Worm (Caenorhabditis elegans) whole organism, L3 larva: ENCODE results near the gene H14E04.2.
A peak's percentile ranks its signal among the peaks of the same experiment; 100 is the strongest.

Experiments used
- R02D3.7 ChIP-seq: fragments of 150-350 bp; optimal IDR thresholded peaks from 2 replicates; lab custom pipeline; 2014; ENCODE audit warnings: missing biosample characterization, missing genetic modification characterization
- ZK546.5 ChIP-seq: sonication (generic microtip); optimal IDR thresholded peaks from 2 replicates; lab custom pipeline; 2017; ENCODE audit warnings: missing biosample characterization, missing genetic modification characterization
- aly-2 ChIP-seq: fragments of 150-350 bp; optimal IDR thresholded peaks from 2 replicates; lab custom pipeline; 2014; ENCODE audit warnings: missing biosample characterization, missing genetic modification characterization
- ama-1 ChIP-seq: fragments of 150-350 bp; optimal IDR thresholded peaks from 2 replicates; lab custom pipeline; 2018
- ceh-16 ChIP-seq: sonication (generic microtip); optimal IDR thresholded peaks from 2 replicates; lab custom pipeline; 2017; ENCODE audit warnings: missing biosample characterization, missing genetic modification characterization
- ceh-28 ChIP-seq: fragments of 150-350 bp; optimal IDR thresholded peaks from 2 replicates; lab custom pipeline; 2014; ENCODE audit warnings: missing biosample characterization, missing genetic modification reagents, missing genetic modification characterization
- ceh-82 ChIP-seq: fragments of 150-350 bp; optimal IDR thresholded peaks from 2 replicates; lab custom pipeline; 2014; ENCODE audit warnings: missing biosample characterization, missing genetic modification characterization
- ceh-9 ChIP-seq: sonication (generic microtip); optimal IDR thresholded peaks from 2 replicates; lab custom pipeline; 2018; ENCODE audit warnings: missing biosample characterization, missing genetic modification characterization
- daf-12 ChIP-seq: fragments of 150-350 bp; optimal IDR thresholded peaks from 2 replicates; lab custom pipeline; 2014; ENCODE audit warnings: missing biosample characterization, missing genetic modification reagents, missing genetic modification characterization
- egl-27 ChIP-seq: sonication (generic microtip); optimal IDR thresholded peaks from 4 replicates; lab custom pipeline; 2017; ENCODE audit warnings: missing biosample characterization, missing genetic modification reagents, missing genetic modification characterization
- elt-2 ChIP-seq: sonication (generic microtip); optimal IDR thresholded peaks from 2 replicates; lab custom pipeline; 2016; ENCODE audit warnings: missing genetic modification reagents, mild to moderate bottlenecking, missing genetic modification characterization, missing compliant biosample characterization
- eor-1 ChIP-seq, 2 experiments: fragments of 150-350 bp; optimal IDR thresholded peaks; 2 replicates each; lab custom pipeline; 2014 to 2018; ENCODE audit warnings: missing biosample characterization in 2 of 2, missing genetic modification characterization in 2 of 2
- fkh-10 ChIP-seq: sonication (generic microtip); optimal IDR thresholded peaks from 2 replicates; lab custom pipeline; 2017; ENCODE audit warnings: missing biosample characterization, missing genetic modification reagents, missing genetic modification characterization
- fkh-2 ChIP-seq: fragments of 150-350 bp; optimal IDR thresholded peaks from 2 replicates; lab custom pipeline; 2014; ENCODE audit warnings: missing biosample characterization, missing genetic modification reagents, missing genetic modification characterization
- fos-1 ChIP-seq: fragments of 150-350 bp; optimal IDR thresholded peaks from 2 replicates; lab custom pipeline; 2014; ENCODE audit warnings: missing biosample characterization, missing genetic modification characterization
- hmg-11 ChIP-seq: sonication (generic microtip); optimal IDR thresholded peaks from 2 replicates; lab custom pipeline; 2016; ENCODE audit warnings: missing genetic modification characterization, missing compliant biosample characterization
- jun-1 ChIP-seq: fragments of 150-350 bp; optimal IDR thresholded peaks from 2 replicates; lab custom pipeline; 2014; ENCODE audit warnings: missing biosample characterization, missing genetic modification reagents, missing genetic modification characterization
- lin-15B ChIP-seq: fragments of 150-350 bp; optimal IDR thresholded peaks from 2 replicates; lab custom pipeline; 2014; ENCODE audit warnings: missing biosample characterization, missing genetic modification characterization
- lin-39 ChIP-seq: fragments of 150-350 bp; optimal IDR thresholded peaks from 2 replicates; lab custom pipeline; 2018; ENCODE audit warnings: missing biosample characterization, missing genetic modification reagents, missing genetic modification characterization
- lsy-12 ChIP-seq: sonication (generic microtip); optimal IDR thresholded peaks from 2 replicates; lab custom pipeline; 2016; ENCODE audit warnings: mild to moderate bottlenecking, missing genetic modification characterization, missing compliant biosample characterization
- mdl-1 ChIP-seq: fragments of 150-350 bp; optimal IDR thresholded peaks from 2 replicates; lab custom pipeline; 2014; ENCODE audit warnings: missing biosample characterization, missing genetic modification characterization
- mml-1 ChIP-seq: fragments of 150-350 bp; sonication (generic microtip); optimal IDR thresholded peaks from 3 replicates; lab custom pipeline; 2014; ENCODE audit warnings: missing biosample characterization, missing genetic modification characterization
- nfya-1 ChIP-seq: sonication (generic microtip); optimal IDR thresholded peaks from 2 replicates; lab custom pipeline; 2017; ENCODE audit warnings: missing genetic modification characterization, mild to moderate bottlenecking, missing compliant biosample characterization, antibody characterized with exemption, moderate library complexity; ENCODE audit not compliant: insufficient read depth
- nhr-11 ChIP-seq: fragments of 150-350 bp; optimal IDR thresholded peaks from 2 replicates; lab custom pipeline; 2014; ENCODE audit warnings: missing biosample characterization, missing genetic modification characterization
- nhr-23 ChIP-seq: fragments of 150-350 bp; optimal IDR thresholded peaks from 2 replicates; lab custom pipeline; 2014; ENCODE audit warnings: missing biosample characterization, missing genetic modification reagents, missing genetic modification characterization
- nhr-25 ChIP-seq: sonication (generic microtip); optimal IDR thresholded peaks from 2 replicates; lab custom pipeline; 2017; ENCODE audit warnings: missing biosample characterization, missing genetic modification characterization
- nhr-43 ChIP-seq: sonication (generic microtip); optimal IDR thresholded peaks from 2 replicates; lab custom pipeline; 2016; ENCODE audit warnings: mild to moderate bottlenecking, missing genetic modification characterization, missing compliant biosample characterization; ENCODE audit not compliant: poor library complexity, severe bottlenecking
- nhr-67 ChIP-seq: fragments of 150-350 bp; optimal IDR thresholded peaks from 2 replicates; lab custom pipeline; 2014; ENCODE audit warnings: missing biosample characterization, missing genetic modification characterization
- nhr-76 ChIP-seq: fragments of 150-350 bp; sonication (generic microtip); optimal IDR thresholded peaks from 5 replicates; lab custom pipeline; 2014; ENCODE audit warnings: missing biosample characterization, missing genetic modification characterization
- nhr-77 ChIP-seq: fragments of 150-350 bp; optimal IDR thresholded peaks from 2 replicates; lab custom pipeline; 2014; ENCODE audit warnings: missing biosample characterization, missing genetic modification characterization
- pha-4 ChIP-seq: fragments of 150-350 bp; optimal IDR thresholded peaks from 2 replicates; lab custom pipeline; 2014; ENCODE audit warnings: missing biosample characterization, missing genetic modification reagents, missing genetic modification characterization
- pqm-1 ChIP-seq: fragments of 150-350 bp; optimal IDR thresholded peaks from 2 replicates; lab custom pipeline; 2017; ENCODE audit warnings: missing biosample characterization, missing genetic modification characterization, inconsistent platforms
- skn-1 ChIP-seq: fragments of 150-350 bp; optimal IDR thresholded peaks from 2 replicates; lab custom pipeline; 2014; ENCODE audit warnings: missing biosample characterization, missing genetic modification characterization
- tbx-2 ChIP-seq: sonication (generic microtip); optimal IDR thresholded peaks from 2 replicates; lab custom pipeline; 2016; ENCODE audit warnings: mild to moderate bottlenecking, missing genetic modification characterization, missing compliant biosample characterization
- unc-39 ChIP-seq: sonication (generic microtip); optimal IDR thresholded peaks from 4 replicates; lab custom pipeline; 2017; ENCODE audit warnings: missing biosample characterization, missing genetic modification characterization
- zag-1 ChIP-seq: fragments of 150-350 bp; optimal IDR thresholded peaks from 2 replicates; lab custom pipeline; 2014; ENCODE audit warnings: missing biosample characterization, missing genetic modification characterization
- ztf-11 ChIP-seq: fragments of 150-350 bp; optimal IDR thresholded peaks from 2 replicates; lab custom pipeline; 2014; ENCODE audit warnings: missing biosample characterization, missing genetic modification characterization
- ztf-4 ChIP-seq: fragments of 150-350 bp; optimal IDR thresholded peaks from 2 replicates; lab custom pipeline; 2014; ENCODE audit warnings: missing biosample characterization, missing genetic modification characterization

H14E04.2 gene

DNA sequence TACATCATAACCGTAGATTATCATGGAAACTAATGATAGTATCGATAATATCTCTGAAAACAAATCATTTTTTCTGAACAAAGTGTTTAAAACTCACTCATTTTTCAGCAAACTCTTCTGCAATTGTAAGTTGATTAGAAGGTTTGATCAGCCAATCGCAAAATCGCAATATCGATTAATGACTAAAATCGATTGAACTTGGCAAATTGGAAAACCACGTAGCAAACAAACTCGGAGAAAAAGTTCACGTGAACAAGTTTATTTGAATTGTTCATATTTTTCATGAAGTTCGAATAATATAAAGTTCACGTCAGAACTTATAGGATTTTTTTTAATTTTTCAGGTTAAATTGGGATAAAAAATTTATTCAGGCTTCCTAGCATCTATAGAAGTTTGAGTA lies 4.1 kb upstream of the H14E04.2 start, which contains the start of gene H04J21.1:
Gene H04J21.1, minus strand, starts transcription at position 101 of the 400 bp plus-strand sequence.
- no peak for TF ChIP-seq jun-1
- TF ChIP-seq nfya-1 (tag; lab: Kevin White, UChicago), result no peak
- TF ChIP-seq aly-2 (tag; lab: Kevin White, UChicago), result no peak
- TF ChIP-seq nhr-11 (tag; lab: Kevin White, UChicago), result no peak
- TF ChIP-seq mdl-1, result no peak
- no peak for TF ChIP-seq lsy-12
- no peak for TF ChIP-seq lin-39
- TF ChIP-seq nhr-43 (tag; lab: Kevin White, UChicago), result no peak
- TF ChIP-seq R02D3.7 (tag; lab: Kevin White, UChicago), result no peak
- no peak for TF ChIP-seq ceh-16 (tag; lab: Kevin White, UChicago)
- no peak for TF ChIP-seq egl-27 (tag; lab: Kevin White, UChicago)

DNA sequence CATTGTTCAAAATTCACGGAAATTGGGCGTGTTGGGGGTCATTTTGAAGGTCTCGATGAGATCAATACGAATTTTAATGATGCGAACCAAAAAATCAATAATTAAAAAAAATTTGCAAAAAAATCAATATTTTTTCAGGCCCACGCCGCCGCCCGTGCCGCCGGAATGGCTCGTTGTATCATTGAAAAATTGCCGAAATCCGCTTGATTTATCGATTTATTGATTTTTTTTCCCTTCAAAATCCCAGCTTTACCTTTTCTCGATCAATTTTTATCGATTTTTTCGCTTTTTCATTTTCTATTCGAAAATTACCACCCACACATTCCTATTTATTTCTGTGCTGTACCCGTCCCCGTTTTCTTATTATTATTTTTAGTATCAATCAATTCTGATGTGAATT lies 8.4 kb downstream of the H14E04.2 start:
- peak; percentile 96 for TF ChIP-seq ceh-28 (tag; lab: Kevin White, UChicago)
- no peak for TF ChIP-seq hmg-11 (tag; lab: Kevin White, UChicago)

- no peak for TF ChIP-seq ZK546.5 (tag; lab: Kevin White, UChicago)
- no peak for TF ChIP-seq jun-1
- TF ChIP-seq lin-15B (tag; lab: Kevin White, UChicago), result no peak
- no peak for TF ChIP-seq nhr-67 (tag; lab: Kevin White, UChicago)
- TF ChIP-seq mdl-1, result no peak
- TF ChIP-seq fos-1 (tag; lab: Kevin White, UChicago), result no peak
- TF ChIP-seq unc-39 (tag; lab: Kevin White, UChicago), result no peak
- no peak for TF ChIP-seq mml-1 (tag; lab: Kevin White, UChicago)
- TF ChIP-seq ceh-82 (tag; lab: Kevin White, UChicago), result no peak
- no peak for TF ChIP-seq nfya-1 (tag; lab: Kevin White, UChicago)
- no peak for TF ChIP-seq eor-1 (tag; optimal IDR thresholded peaks at IDR 0.05; lab: Kevin White, UChicago)
- no peak for TF ChIP-seq pqm-1 (tag; lab: Kevin White, UChicago)
- no peak for TF ChIP-seq daf-12 (tag; lab: Kevin White, UChicago)
- TF ChIP-seq ceh-9 (tag; lab: Kevin White, UChicago), result no peak
- no peak for TF ChIP-seq nhr-43 (tag; lab: Kevin White, UChicago)
Measured at ce11 chrIII:2386483-2386882, 10.5 kb downstream of the H14E04.2 start, which contains the start of gene H14E04.3. Gene H14E04.3, minus strand, starts transcription at chrIII:2386583.

- peak; percentile 85 for TF ChIP-seq fkh-10 (GFP tag; lab: Kevin White, UChicago)
- no peak for TF ChIP-seq ceh-16 (tag; lab: Kevin White, UChicago)
- no peak for TF ChIP-seq skn-1 (tag; lab: Kevin White, UChicago)
- TF ChIP-seq, all 47 proteins: peak for 1
Measured at ce11 chrIII:2391704-2392103, 15.7 kb downstream of the H14E04.2 start.

DNA sequence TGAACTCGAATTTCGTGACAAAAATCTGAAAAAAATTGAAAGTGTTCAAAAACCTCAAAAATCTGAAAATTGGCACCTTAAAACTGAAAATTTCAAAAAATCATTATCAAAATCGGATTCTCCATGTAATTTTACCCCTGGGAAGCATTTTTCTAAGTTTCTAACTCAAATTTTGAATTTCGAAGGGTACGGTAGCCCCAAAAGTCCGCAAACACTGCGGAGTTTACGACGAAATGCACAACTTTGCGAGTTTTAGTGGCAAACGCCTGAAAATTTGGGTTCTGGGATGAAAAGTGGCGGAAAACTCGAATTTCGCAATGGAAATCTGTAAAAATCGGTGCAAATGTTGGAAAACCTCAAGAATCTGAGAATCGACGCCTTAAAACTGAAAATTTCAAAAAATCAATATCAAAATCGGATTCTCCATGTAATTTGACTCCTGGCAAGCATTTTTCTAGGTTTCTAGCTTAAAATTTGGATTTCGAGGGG lies 17.7 kb downstream of the H14E04.2 start:
- TF ChIP-seq ama-1, result no peak
- no peak for TF ChIP-seq ceh-16 (tag; lab: Kevin White, UChicago)
- no peak for TF ChIP-seq fkh-10 (GFP tag; lab: Kevin White, UChicago)
- TF ChIP-seq elt-2 (tag; lab: Kevin White, UChicago), result no peak
- TF ChIP-seq nhr-23 (tag; lab: Kevin White, UChicago), result no peak

DNA sequence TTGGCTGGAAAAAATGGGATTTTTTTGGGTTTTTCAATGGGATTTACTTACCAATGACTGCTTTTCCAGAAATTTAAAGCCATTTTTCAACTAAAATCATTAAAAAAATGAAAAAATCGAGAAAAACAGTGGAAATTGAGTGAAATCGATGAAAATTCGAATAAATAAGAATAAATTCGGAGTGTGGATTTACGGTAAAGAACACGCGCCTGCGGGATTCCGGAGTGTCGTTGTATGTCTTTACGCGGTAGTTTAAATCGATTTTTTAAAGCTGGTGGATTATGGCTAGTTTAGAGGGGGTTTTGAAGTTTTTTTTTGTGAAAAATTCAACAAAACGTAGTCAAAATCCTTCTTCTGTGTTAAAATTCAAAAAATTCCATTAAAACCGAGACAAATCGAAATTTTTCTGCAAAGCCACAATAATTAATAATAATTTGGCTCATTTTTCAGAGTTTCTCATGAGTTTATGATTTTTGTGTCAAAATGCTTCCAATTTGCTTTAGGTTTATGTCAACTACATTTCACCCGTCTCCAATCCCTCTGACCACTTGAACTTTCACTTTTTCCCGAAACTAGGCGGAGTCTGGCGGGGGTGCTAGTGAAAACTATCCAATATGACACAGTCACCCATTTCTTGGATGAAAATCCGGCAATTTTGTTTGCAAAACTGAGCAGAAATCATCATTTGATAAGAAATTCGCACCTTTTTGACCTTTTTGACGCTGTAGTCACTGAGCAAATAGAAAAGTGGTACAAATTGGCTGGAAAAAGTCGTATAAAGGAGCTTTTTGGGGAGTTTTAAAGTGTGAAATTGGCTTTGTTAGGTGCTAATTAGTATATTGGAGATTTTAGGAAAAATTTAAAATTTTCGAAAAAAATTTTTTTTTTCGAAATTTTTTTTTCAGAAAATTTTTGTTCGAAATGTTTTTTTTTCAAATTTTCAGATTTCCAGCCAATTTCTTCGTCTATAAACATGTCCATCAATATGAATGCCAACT lies 25.4 kb downstream of the H14E04.2 start, which contains the start of the genes cic-1 and strm-1:
Gene cic-1, minus strand, starts transcription at position 96 of the 998 bp plus-strand sequence.
Gene strm-1, plus strand, starts transcription at position 945 of the 998 bp plus-strand sequence.
- TF ChIP-seq nhr-23 (tag; lab: Kevin White, UChicago), result no peak
- TF ChIP-seq nhr-25 (tag; lab: Kevin White, UChicago), result no peak
- TF ChIP-seq ama-1, result no peak
- TF ChIP-seq daf-12 (tag; lab: Kevin White, UChicago), result no peak
- TF ChIP-seq tbx-2 (tag; lab: Kevin White, UChicago), result no peak
- TF ChIP-seq hmg-11 (tag; lab: Kevin White, UChicago), result peak; percentile 59
- no peak for TF ChIP-seq mml-1 (tag; lab: Kevin White, UChicago)
- peak; percentile 69 for TF ChIP-seq lin-15B (tag; lab: Kevin White, UChicago)
- no peak for TF ChIP-seq ztf-11 (tag; lab: Kevin White, UChicago)
- TF ChIP-seq nhr-67 (tag; lab: Kevin White, UChicago), result no peak
- TF ChIP-seq pha-4 (tag; lab: Kevin White, UChicago), result peak; percentile 56
- TF ChIP-seq fkh-2 (tag; lab: Kevin White, UChicago), result no peak
- no peak for TF ChIP-seq skn-1 (tag; lab: Kevin White, UChicago)
- no peak for TF ChIP-seq fkh-10 (GFP tag; lab: Kevin White, UChicago)
- TF ChIP-seq nhr-77 (tag; lab: Kevin White, UChicago), result no peak
- no peak for TF ChIP-seq jun-1
- TF ChIP-seq ztf-4 (tag; lab: Kevin White, UChicago), result no peak
- no peak for TF ChIP-seq elt-2 (tag; lab: Kevin White, UChicago)
- no peak for TF ChIP-seq ceh-82 (tag; lab: Kevin White, UChicago)
- peak; percentile 98 for TF ChIP-seq R02D3.7 (tag; lab: Kevin White, UChicago)
- TF ChIP-seq ZK546.5 (tag; lab: Kevin White, UChicago), result no peak
- no peak for TF ChIP-seq zag-1 (tag; lab: Kevin White, UChicago)
- TF ChIP-seq nhr-76 (tag; lab: Kevin White, UChicago), result no peak
